Fruit fly (Drosophila melanogaster) whole organism, adult: Measurements from ENCODE around the gene ng4.
A peak's percentile ranks its signal among the peaks of the same experiment; 100 is the strongest.
"Not testable (repeated sequence)": the region's sequence is repeated elsewhere in the genome, so short reads cannot be mapped to it uniquely, and the experiment has no call there.

Experiments used
- CG11617 ChIP-seq: fragments of 200-800 bp; sonication (Bioruptor generic); optimal IDR thresholded peaks from 2 replicates; lab custom pipeline; 2017; ENCODE audit warnings: mild to moderate bottlenecking, missing biosample characterization, missing genetic modification reagents, missing genetic modification characterization
- CG12768 ChIP-seq: fragments of 200-800 bp; sonication (Bioruptor generic); optimal IDR thresholded peaks from 2 replicates; lab custom pipeline; 2017; ENCODE audit warnings: missing biosample characterization, missing genetic modification characterization, mild to moderate bottlenecking, moderate library complexity, missing genetic modification reagents
- CG14711 ChIP-seq: fragments of 200-800 bp; sonication (Bioruptor generic); optimal IDR thresholded peaks from 2 replicates; lab custom pipeline; 2018; ENCODE audit warnings: missing biosample characterization, mild to moderate bottlenecking, missing genetic modification characterization, moderate library complexity
- CG1620 ChIP-seq: fragments of 200-800 bp; sonication (Bioruptor generic); optimal IDR thresholded peaks from 2 replicates; lab custom pipeline; 2016; ENCODE audit warnings: missing biosample characterization, missing genetic modification characterization
- CG33017 ChIP-seq: fragments of 200-800 bp; sonication (Bioruptor generic); optimal IDR thresholded peaks from 2 replicates; lab custom pipeline; 2018; ENCODE audit warnings: missing biosample characterization, mild to moderate bottlenecking, missing genetic modification characterization, moderate library complexity
- CG5204 ChIP-seq: fragments of 200-800 bp; sonication (Bioruptor generic); optimal IDR thresholded peaks from 2 replicates; lab custom pipeline; 2016; ENCODE audit warnings: missing biosample characterization, missing genetic modification characterization
- CG7045 ChIP-seq: fragments of 200-800 bp; sonication (Bioruptor generic); optimal IDR thresholded peaks from 2 replicates; lab custom pipeline; 2017; ENCODE audit warnings: missing biosample characterization, mild to moderate bottlenecking, missing genetic modification characterization
- CG7101 ChIP-seq: fragments of 200-800 bp; sonication (Bioruptor generic); optimal IDR thresholded peaks from 2 replicates; lab custom pipeline; 2018; ENCODE audit warnings: missing biosample characterization, mild to moderate bottlenecking, missing genetic modification characterization, moderate library complexity
- Crg-1 ChIP-seq: fragments of 200-800 bp; sonication (Bioruptor generic); optimal IDR thresholded peaks from 2 replicates; lab custom pipeline; 2016; ENCODE audit warnings: missing biosample characterization, missing genetic modification characterization
- Hr96 ChIP-seq: fragments of 200-800 bp; sonication (Bioruptor generic); optimal IDR thresholded peaks from 2 replicates; lab custom pipeline; 2016; ENCODE audit warnings: missing biosample characterization, missing genetic modification characterization
- bab1 ChIP-seq: fragments of 200-800 bp; sonication (Bioruptor generic); optimal IDR thresholded peaks from 3 replicates; lab custom pipeline; 2019; ENCODE audit warnings: missing biosample characterization, mild to moderate bottlenecking, missing genetic modification characterization, moderate library complexity
- cnc ChIP-seq, 2 experiments: fragments of >200 bp; optimal IDR thresholded peaks; 2 replicates each; lab custom pipeline; 2017
- kay ChIP-seq: fragments of 200-800 bp; sonication (Bioruptor generic); peaks from one replicate; lab custom pipeline; 2016; ENCODE audit warnings: missing biosample characterization, missing genetic modification characterization, borderline replicate concordance
- pad ChIP-seq: fragments of 200-800 bp; sonication (Bioruptor generic); optimal IDR thresholded peaks from 3 replicates; lab custom pipeline; 2017; ENCODE audit warnings: missing biosample characterization, missing genetic modification characterization, mild to moderate bottlenecking, moderate library complexity, missing genetic modification reagents
- toe ChIP-seq: fragments of 200-800 bp; sonication (Bioruptor generic); optimal IDR thresholded peaks from 2 replicates; lab custom pipeline; 2016; ENCODE audit warnings: missing biosample characterization, missing genetic modification characterization

ng4 gene

DNA sequence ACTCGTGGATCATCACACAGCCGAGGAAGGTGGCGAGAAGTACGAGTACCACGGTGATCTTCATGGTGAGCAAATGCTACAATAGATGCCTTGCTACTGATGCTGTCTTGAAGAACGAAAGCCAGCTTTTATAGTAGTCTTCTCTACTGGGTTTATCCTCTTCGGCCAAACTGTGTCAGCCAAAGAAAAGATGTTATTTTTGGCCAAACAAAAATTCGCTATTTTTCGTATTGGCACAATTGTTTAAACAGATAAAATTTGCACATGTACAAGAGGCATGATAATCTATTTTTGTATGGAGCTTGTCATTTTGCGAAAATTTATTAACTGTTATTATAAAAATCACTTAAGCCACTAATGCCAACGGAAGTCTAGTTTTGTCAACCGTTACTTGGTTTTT is 3.5 kb downstream of the ng4 start, which contains the start of gene ng2:
Gene ng2, minus strand, starts transcription at position 101 of the 400 bp plus-strand sequence.
- TF ChIP-seq CG11617 (GFP tag; lab: Kevin White, UChicago); CG7045 (GFP tag; lab: Kevin White, UChicago); CG33017 (tag; lab: Kevin White, UChicago): not testable (repeated sequence)

DNA sequence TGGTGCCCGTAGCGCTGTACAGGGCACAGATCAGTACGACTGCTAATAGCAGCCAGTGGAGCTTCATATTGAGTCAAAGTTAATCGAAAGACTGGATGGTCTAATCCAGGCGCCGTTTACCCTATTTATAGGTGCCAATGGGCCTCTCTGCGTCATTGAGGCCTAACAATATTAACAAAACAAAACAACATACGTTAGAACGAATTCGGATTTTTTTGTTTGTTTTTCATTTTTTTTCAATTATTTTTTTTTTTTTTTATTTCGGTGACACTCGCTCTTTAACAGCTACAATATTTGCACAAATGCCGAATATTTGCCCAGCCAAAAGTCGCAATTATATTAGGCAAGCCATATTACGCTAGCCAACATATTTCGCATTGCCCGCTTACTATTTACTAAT is 7.4 kb downstream of the ng4 start, which contains the start of gene CG14265:
Gene CG14265, minus strand, starts transcription at position 101 of the 400 bp plus-strand sequence.
- no peak for TF ChIP-seq CG14711 (tag; lab: Kevin White, UChicago)
- TF ChIP-seq CG12768: no peak
- TF ChIP-seq CG7045 (GFP tag; lab: Kevin White, UChicago): no peak
- TF ChIP-seq toe (GFP tag; lab: Kevin White, UChicago): no peak
- TF ChIP-seq CG5204 (GFP tag; lab: Kevin White, UChicago): no peak

DNA sequence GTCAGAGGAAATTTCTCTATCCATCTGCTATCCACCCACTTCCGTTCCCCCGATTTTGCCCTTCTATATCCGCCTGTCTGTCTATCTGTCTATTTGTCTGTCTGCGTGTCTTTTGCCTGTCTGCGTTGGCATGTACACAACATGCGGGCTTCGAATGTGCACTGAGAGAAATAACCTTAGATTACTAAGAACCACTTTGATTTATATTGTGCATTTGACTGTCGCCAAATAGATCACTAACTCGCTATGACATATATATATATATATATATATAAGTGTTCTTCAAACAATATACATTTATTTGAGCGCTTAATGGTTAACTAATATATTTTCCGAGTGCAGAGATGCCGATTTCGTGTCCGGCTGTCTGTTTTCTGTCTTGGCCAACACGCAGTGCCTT is 10.3 kb downstream of the ng4 start:
- TF ChIP-seq CG12768: no peak
- TF ChIP-seq CG5204 (GFP tag; lab: Kevin White, UChicago): no peak
- TF ChIP-seq CG7101: no peak
- TF ChIP-seq cnc (optimal IDR thresholded peaks at IDR 0.05; lab: Kevin White, UChicago): no peak
- TF ChIP-seq CG1620 (GFP tag; lab: Kevin White, UChicago): no peak
- no peak for TF ChIP-seq CG14711 (tag; lab: Kevin White, UChicago)
- no peak for TF ChIP-seq bab1 (GFP tag; lab: Kevin White, UChicago)
- no peak for TF ChIP-seq CG33017 (tag; lab: Kevin White, UChicago)
- no peak for TF ChIP-seq kay (GFP tag; lab: Kevin White, UChicago)
- TF ChIP-seq pad: no peak

DNA sequence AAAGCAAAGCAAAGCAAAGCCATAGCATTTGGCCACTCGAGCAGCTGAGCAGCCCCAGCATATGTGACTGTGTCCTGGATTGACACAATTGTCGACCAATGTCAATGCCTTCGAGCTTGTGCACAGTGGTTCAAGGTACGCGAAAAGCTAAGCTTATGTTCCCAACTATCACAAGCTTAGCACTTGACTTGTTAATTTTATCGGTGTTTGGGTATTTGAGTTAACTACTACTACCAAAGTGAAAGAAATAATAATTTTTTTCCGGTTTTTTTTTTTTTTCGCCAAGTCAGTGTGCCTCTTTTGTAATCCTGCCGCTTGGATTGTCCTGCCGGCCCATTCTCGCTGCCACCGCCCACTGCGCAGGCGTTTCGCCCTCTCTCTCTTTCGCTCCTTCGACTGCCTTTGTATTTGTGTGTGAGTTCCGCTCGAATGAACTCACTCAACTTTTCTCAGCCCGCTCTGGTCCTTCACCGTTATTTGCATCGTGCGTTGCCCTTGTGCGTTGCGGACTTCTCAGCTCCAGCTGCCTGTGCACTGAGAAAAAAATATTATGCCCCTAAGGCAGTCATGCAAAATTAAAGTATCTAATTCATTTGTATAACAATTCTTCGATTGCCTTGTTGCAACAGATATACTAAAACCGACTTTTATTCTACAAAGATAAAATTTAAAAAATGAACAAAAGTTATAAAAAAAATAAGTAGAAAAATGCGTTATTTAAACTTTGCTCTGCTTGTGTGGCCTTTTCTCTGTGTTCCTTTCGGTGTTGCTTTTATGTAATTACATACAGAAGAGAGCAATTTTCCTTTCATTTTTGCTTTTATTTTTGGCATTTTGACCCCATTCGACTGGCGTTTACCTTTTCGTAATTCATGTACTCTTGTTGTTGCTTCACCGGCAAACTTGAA is 37.9 kb downstream of the ng4 start:
- TF ChIP-seq CG33017 (tag; lab: Kevin White, UChicago) (no peak), CG7101 (peak; percentile 15), CG14711 (tag; lab: Kevin White, UChicago) (peak; percentile 29), Crg-1 (GFP tag; lab: Kevin White, UChicago) (no peak), CG7045 (GFP tag; lab: Kevin White, UChicago) (peak; percentile 6), CG5204 (GFP tag; lab: Kevin White, UChicago) (peak; percentile 11), CG1620 (GFP tag; lab: Kevin White, UChicago) (no peak), Hr96 (GFP tag; lab: Kevin White, UChicago) (no peak), CG12768 (no peak)
